Worm (Caenorhabditis elegans) whole organism, L2 larva: Measurements from ENCODE around the gene egrh-1.

ENCODE experiments used
- R02D3.7 ChIP-seq: fragments of 150-350 bp; optimal IDR thresholded peaks from 2 replicates; lab custom pipeline; 2014; ENCODE audit warnings: missing biosample characterization, missing genetic modification characterization
- ZK546.5 ChIP-seq: sonication (generic microtip); optimal IDR thresholded peaks from 2 replicates; lab custom pipeline; 2017; ENCODE audit warnings: missing biosample characterization, missing genetic modification characterization
- aly-2 ChIP-seq: fragments of 150-350 bp; optimal IDR thresholded peaks from 2 replicates; lab custom pipeline; 2014; ENCODE audit warnings: missing biosample characterization, missing genetic modification characterization
- dmd-4 ChIP-seq: sonication (generic microtip); optimal IDR thresholded peaks from 2 replicates; lab custom pipeline; 2017; ENCODE audit warnings: missing biosample characterization, missing genetic modification characterization
- nhr-11 ChIP-seq: fragments of 150-350 bp; optimal IDR thresholded peaks from 2 replicates; lab custom pipeline; 2014; ENCODE audit warnings: missing biosample characterization, missing genetic modification characterization
- nhr-237 ChIP-seq: fragments of 150-350 bp; optimal IDR thresholded peaks from 2 replicates; lab custom pipeline; 2014; ENCODE audit warnings: missing biosample characterization, missing genetic modification characterization
- nhr-25 ChIP-seq: fragments of 150-350 bp; sonication (generic microtip); optimal IDR thresholded peaks from 3 replicates; lab custom pipeline; 2014; ENCODE audit warnings: missing biosample characterization, missing genetic modification characterization
- nhr-6 ChIP-seq: fragments of 150-350 bp; optimal IDR thresholded peaks from 2 replicates; lab custom pipeline; 2014; ENCODE audit warnings: missing biosample characterization, missing genetic modification characterization

- no peak for TF ChIP-seq R02D3.7 (tag; lab: Kevin White, UChicago)
- no peak for TF ChIP-seq nhr-237
- no peak for TF ChIP-seq nhr-11
- no peak for TF ChIP-seq nhr-6 (tag; lab: Kevin White, UChicago)
- no peak for TF ChIP-seq ZK546.5 (tag; lab: Kevin White, UChicago)
- TF ChIP-seq dmd-4 (tag; lab: Kevin White, UChicago), result no peak
- no peak for TF ChIP-seq aly-2 (tag; lab: Kevin White, UChicago)
- no peak for TF ChIP-seq nhr-25 (tag; lab: Kevin White, UChicago)
Observed at ce11 chrX:14842846-14843369, 2.8 kb upstream of the egrh-1 start.
